Fruit fly (Drosophila melanogaster): ENCODE results near the gene sosie.

DNA sequence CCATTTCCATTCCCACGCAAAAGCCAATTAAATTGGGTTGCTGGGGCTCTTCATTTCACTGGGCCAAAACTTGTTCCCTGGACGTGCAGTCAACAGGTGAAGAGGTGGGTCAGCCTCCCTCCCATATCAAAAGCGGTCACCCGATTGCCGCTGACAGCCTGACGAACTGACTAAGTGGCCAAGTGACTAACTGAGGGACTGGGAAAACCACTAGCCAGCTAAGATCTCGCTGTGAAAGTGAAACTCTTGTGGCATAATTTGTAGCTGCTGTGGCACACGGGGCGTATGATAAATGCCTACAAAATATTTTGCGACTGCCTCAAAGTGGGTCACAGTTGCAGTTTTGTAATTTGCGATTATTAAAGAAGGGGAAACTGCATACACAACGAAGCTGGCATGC, 54.7 kb downstream of the sosie start:
- TF ChIP-seq CG8478 (optimal IDR thresholded peaks at IDR 0.05): no peak
- no peak for TF ChIP-seq CTCF (optimal IDR thresholded peaks at IDR 0.05)
